Worm (Caenorhabditis elegans) whole organism, L4/young adult: Measurements from ENCODE around the gene T26C5.5.

Experiments
- W03F9.2 ChIP-seq: fragments of 150-350 bp; optimal IDR thresholded peaks from 2 replicates; lab custom pipeline; 2014; ENCODE audit warnings: missing biosample characterization, missing genetic modification characterization
- dao-5 ChIP-seq: sonication (generic microtip); optimal IDR thresholded peaks from 2 replicates; lab custom pipeline; 2016; ENCODE audit warnings: missing genotype, missing genetic modification characterization, moderate library complexity, missing compliant biosample characterization
- him-1 ChIP-seq: sonication (generic microtip); optimal IDR thresholded peaks from 2 replicates; lab custom pipeline; 2016; ENCODE audit warnings: missing genotype, missing genetic modification reagents, missing genetic modification characterization, missing compliant biosample characterization

DNA sequence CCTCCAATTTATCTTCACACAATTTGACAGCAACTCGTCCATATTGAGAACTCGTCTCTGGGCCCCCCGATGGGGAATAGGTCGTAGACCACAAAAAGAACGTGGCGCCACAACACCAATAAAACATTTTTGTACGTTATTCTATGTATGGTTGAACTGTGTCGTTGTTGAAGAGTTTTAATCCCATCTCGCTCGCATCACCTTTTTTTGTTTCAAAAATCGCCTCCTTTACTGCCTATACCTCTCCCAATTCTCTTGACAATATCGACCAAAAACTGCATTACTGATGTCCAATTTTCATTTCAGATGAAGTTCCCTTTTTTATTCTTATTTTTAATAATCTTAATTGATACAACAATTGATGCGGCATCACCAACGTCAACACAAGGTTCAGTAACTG is 49.3 kb downstream of the T26C5.5 start, which contains the start of gene let-23:
- TF ChIP-seq dao-5 (tag; lab: Kevin White, UChicago) (no peak), him-1 (tag; lab: Kevin White, UChicago) (no peak), W03F9.2 (tag; lab: Kevin White, UChicago) (no peak)
